Fruit fly (Drosophila melanogaster): ENCODE measurements around the gene CG10550.

The CG10550 gene

dm6 chr3R:25308228-25308627 is at the start of gene CG10550:
TSS of gene CG10550 (minus strand) at chr3R:25308391.
- TF ChIP-seq CG8478 (optimal IDR thresholded peaks at IDR 0.05) (no peak), usp (GFP tag; optimal IDR thresholded peaks at IDR 0.05) (no peak), EcR (GFP tag; optimal IDR thresholded peaks at IDR 0.05) (no peak), pan (optimal IDR thresholded peaks at IDR 0.05) (no peak), Dll (optimal IDR thresholded peaks at IDR 0.05) (no peak), psq (optimal IDR thresholded peaks at IDR 0.05) (no peak)

- no peak for TF ChIP-seq usp (GFP tag; optimal IDR thresholded peaks at IDR 0.05)
- TF ChIP-seq pan (optimal IDR thresholded peaks at IDR 0.05), result no peak
- TF ChIP-seq psq (optimal IDR thresholded peaks at IDR 0.05), result no peak
- no peak for TF ChIP-seq Dll (optimal IDR thresholded peaks at IDR 0.05)
- no peak for TF ChIP-seq EcR (GFP tag; optimal IDR thresholded peaks at IDR 0.05)
- no peak for TF ChIP-seq CG8478 (optimal IDR thresholded peaks at IDR 0.05)
Measured at dm6 chr3R:25357985-25358384, 49.8 kb upstream of the CG10550 start, which contains the start of gene ND-49L. TSS of gene ND-49L (plus strand) at chr3R:25358285.

dm6 chr3R:25346899-25347298 is 38.7 kb upstream of the CG10550 start, which contains the start of gene tobi:
TSS of gene tobi (minus strand) at chr3R:25346921.
- TF ChIP-seq CG8478 (optimal IDR thresholded peaks at IDR 0.05) (no peak), pan (optimal IDR thresholded peaks at IDR 0.05) (no peak), psq (optimal IDR thresholded peaks at IDR 0.05) (no peak), usp (GFP tag; optimal IDR thresholded peaks at IDR 0.05) (no peak), EcR (GFP tag; optimal IDR thresholded peaks at IDR 0.05) (no peak), Dll (optimal IDR thresholded peaks at IDR 0.05) (no peak)

- TF ChIP-seq psq (optimal IDR thresholded peaks at IDR 0.05), result no peak
- no peak for TF ChIP-seq pan (optimal IDR thresholded peaks at IDR 0.05)
- TF ChIP-seq Dll (optimal IDR thresholded peaks at IDR 0.05), result no peak
- TF ChIP-seq usp (GFP tag; optimal IDR thresholded peaks at IDR 0.05), result no peak
- TF ChIP-seq EcR (GFP tag; optimal IDR thresholded peaks at IDR 0.05), result no peak
- no peak for TF ChIP-seq CG8478 (optimal IDR thresholded peaks at IDR 0.05)
Measured at dm6 chr3R:25339952-25340351, 31.8 kb upstream of the CG10550 start, which contains the start of gene rha. TSS of gene rha (plus strand) at chr3R:25340252.

- TF ChIP-seq usp (GFP tag; optimal IDR thresholded peaks at IDR 0.05) (no peak), EcR (GFP tag; optimal IDR thresholded peaks at IDR 0.05) (no peak), Dll (optimal IDR thresholded peaks at IDR 0.05) (no peak), pan (optimal IDR thresholded peaks at IDR 0.05) (no peak), CG8478 (optimal IDR thresholded peaks at IDR 0.05) (no peak), psq (optimal IDR thresholded peaks at IDR 0.05) (no peak)
Measured at dm6 chr3R:25335065-25335464, 26.9 kb upstream of the CG10550 start, which contains the start of the genes CG10669 and CG11902. TSS of gene CG10669 (minus strand) at chr3R:25335243. TSS of gene CG11902 (plus strand) at chr3R:25335257.

dm6 chr3R:25331103-25331502 is 22.9 kb upstream of the CG10550 start, which contains the start of gene CHKov2:
TSS of gene CHKov2 (minus strand) at chr3R:25331203.
- no peak for TF ChIP-seq EcR (GFP tag; optimal IDR thresholded peaks at IDR 0.05)
- no peak for TF ChIP-seq pan (optimal IDR thresholded peaks at IDR 0.05)
- TF ChIP-seq CG8478 (optimal IDR thresholded peaks at IDR 0.05), result no peak
- no peak for TF ChIP-seq psq (optimal IDR thresholded peaks at IDR 0.05)
- no peak for TF ChIP-seq Dll (optimal IDR thresholded peaks at IDR 0.05)
- no peak for TF ChIP-seq usp (GFP tag; optimal IDR thresholded peaks at IDR 0.05)

- TF ChIP-seq usp (GFP tag; optimal IDR thresholded peaks at IDR 0.05), result no peak
- TF ChIP-seq pan (optimal IDR thresholded peaks at IDR 0.05), result no peak
- no peak for TF ChIP-seq EcR (GFP tag; optimal IDR thresholded peaks at IDR 0.05)
- TF ChIP-seq psq (optimal IDR thresholded peaks at IDR 0.05), result no peak
- TF ChIP-seq CG8478 (optimal IDR thresholded peaks at IDR 0.05), result no peak
- TF ChIP-seq Dll (optimal IDR thresholded peaks at IDR 0.05), result no peak
Measured at dm6 chr3R:25329079-25329478, 20.9 kb upstream of the CG10550 start, which contains the start of gene CHKov1. TSS of gene CHKov1 (minus strand) at chr3R:25329316.

dm6 chr3R:25322657-25323056 is 14.5 kb upstream of the CG10550 start, which contains the start of gene CG10562:
TSS of gene CG10562 (minus strand) at chr3R:25322757.
- no peak for TF ChIP-seq Dll (optimal IDR thresholded peaks at IDR 0.05)
- no peak for TF ChIP-seq CG8478 (optimal IDR thresholded peaks at IDR 0.05)
- no peak for TF ChIP-seq pan (optimal IDR thresholded peaks at IDR 0.05)
- no peak for TF ChIP-seq EcR (GFP tag; optimal IDR thresholded peaks at IDR 0.05)
- no peak for TF ChIP-seq psq (optimal IDR thresholded peaks at IDR 0.05)
- no peak for TF ChIP-seq usp (GFP tag; optimal IDR thresholded peaks at IDR 0.05)

dm6 chr3R:25321681-25322080 is 13.5 kb upstream of the CG10550 start:
- TF ChIP-seq Dll (optimal IDR thresholded peaks at IDR 0.05), result no peak
- TF ChIP-seq psq (optimal IDR thresholded peaks at IDR 0.05), result no peak
- no peak for TF ChIP-seq EcR (GFP tag; optimal IDR thresholded peaks at IDR 0.05)
- TF ChIP-seq CG8478 (optimal IDR thresholded peaks at IDR 0.05), result no peak
- no peak for TF ChIP-seq pan (optimal IDR thresholded peaks at IDR 0.05)
- no peak for TF ChIP-seq usp (GFP tag; optimal IDR thresholded peaks at IDR 0.05)

- TF ChIP-seq usp (GFP tag; optimal IDR thresholded peaks at IDR 0.05) (no peak), psq (optimal IDR thresholded peaks at IDR 0.05) (no peak), pan (optimal IDR thresholded peaks at IDR 0.05) (no peak), CG8478 (optimal IDR thresholded peaks at IDR 0.05) (no peak), EcR (GFP tag; optimal IDR thresholded peaks at IDR 0.05) (no peak), Dll (optimal IDR thresholded peaks at IDR 0.05) (no peak)
Measured at dm6 chr3R:25320898-25321297, 12.7 kb upstream of the CG10550 start.

- no peak for TF ChIP-seq usp (GFP tag; optimal IDR thresholded peaks at IDR 0.05)
- no peak for TF ChIP-seq CG8478 (optimal IDR thresholded peaks at IDR 0.05)
- no peak for TF ChIP-seq psq (optimal IDR thresholded peaks at IDR 0.05)
- no peak for TF ChIP-seq Dll (optimal IDR thresholded peaks at IDR 0.05)
- no peak for TF ChIP-seq EcR (GFP tag; optimal IDR thresholded peaks at IDR 0.05)
- no peak for TF ChIP-seq pan (optimal IDR thresholded peaks at IDR 0.05)
Measured at dm6 chr3R:25320051-25320705, 12.0 kb upstream of the CG10550 start, which contains the start of gene CG10560. TSS of gene CG10560 (minus strand) at chr3R:25320101.

dm6 chr3R:25318011-25318410 is 9.8 kb upstream of the CG10550 start, which contains the start of gene CG10553:
TSS of gene CG10553 (minus strand) at chr3R:25318111.
- TF ChIP-seq psq (optimal IDR thresholded peaks at IDR 0.05) (no peak), usp (GFP tag; optimal IDR thresholded peaks at IDR 0.05) (no peak)

Measured in whole organism.